Fruit fly (Drosophila melanogaster) whole organism, embryonic: ENCODE measurements around the gene CG14695.

Experiments
- BEAF-32 ChIP-seq: fragments of 200-800 bp; sonication (Bioruptor generic); optimal IDR thresholded peaks from 3 replicates; lab custom pipeline; 2017; ENCODE audit warnings: missing biosample characterization, missing genetic modification characterization, mild to moderate bottlenecking, moderate library complexity, missing genetic modification reagents
- BtbVII ChIP-seq: fragments of 200-800 bp; sonication (Bioruptor generic); optimal IDR thresholded peaks from 3 replicates; lab custom pipeline; 2017; ENCODE audit warnings: missing biosample characterization, mild to moderate bottlenecking, missing genetic modification characterization
- CG10147 ChIP-seq: fragments of 200-800 bp; sonication (Bioruptor generic); optimal IDR thresholded peaks from 2 replicates; lab custom pipeline; 2019; ENCODE audit warnings: missing biosample characterization, mild to moderate bottlenecking, missing genetic modification characterization, moderate library complexity
- CG11456 ChIP-seq: fragments of 200-800 bp; sonication (Bioruptor generic); IDR thresholded peaks from 3 replicates; pipeline ENCODE4 v1.3.6; 2022; ENCODE audit warnings: missing biosample characterization, missing genetic modification characterization
- CG12155 ChIP-seq: fragments of 200-800 bp; sonication (Bioruptor generic); optimal IDR thresholded peaks from 3 replicates; lab custom pipeline; 2016; ENCODE audit warnings: missing biosample characterization, missing genetic modification characterization
- CG12744 ChIP-seq: fragments of 200-800 bp; sonication (Bioruptor generic); optimal IDR thresholded peaks from 2 replicates; lab custom pipeline; 2016; ENCODE audit warnings: missing biosample characterization, missing genetic modification characterization
- CG15269 ChIP-seq: fragments of 200-800 bp; sonication (Bioruptor generic); optimal IDR thresholded peaks from 2 replicates; lab custom pipeline; 2018; ENCODE audit warnings: missing biosample characterization, mild to moderate bottlenecking, missing genetic modification characterization, moderate library complexity
- CG17612 ChIP-seq: fragments of 200-800 bp; sonication (Bioruptor generic); IDR thresholded peaks from 2 replicates; pipeline ENCODE4 v1.3.6; 2022; ENCODE audit warnings: missing biosample characterization, missing genetic modification characterization
- CG18262 ChIP-seq: fragments of 200-800 bp; optimal IDR thresholded peaks from 3 replicates; lab custom pipeline; 2019; ENCODE audit warnings: missing biosample characterization, mild to moderate bottlenecking, missing genetic modification characterization, moderate library complexity
- CG2116 ChIP-seq: fragments of 200-800 bp; sonication (Bioruptor generic); optimal IDR thresholded peaks from 3 replicates; lab custom pipeline; 2018; ENCODE audit warnings: missing biosample characterization, mild to moderate bottlenecking, missing genetic modification characterization
- CG2129 ChIP-seq: fragments of 200-800 bp; sonication (Bioruptor generic); IDR thresholded peaks from 2 replicates; pipeline ENCODE4 v1.3.6; 2022; ENCODE audit warnings: missing biosample characterization, missing genetic modification characterization; ENCODE audit not compliant: partially characterized antibody
- CG2202 ChIP-seq: fragments of 200-800 bp; sonication (Bioruptor generic); optimal IDR thresholded peaks from 2 replicates; lab custom pipeline; 2018; ENCODE audit warnings: missing biosample characterization, mild to moderate bottlenecking, missing genetic modification characterization
- CG2712 ChIP-seq: fragments of 200-800 bp; optimal IDR thresholded peaks from 3 replicates; lab custom pipeline; 2019; ENCODE audit warnings: missing biosample characterization, mild to moderate bottlenecking, missing genetic modification characterization, moderate library complexity
- CG2875 ChIP-seq: fragments of 200-800 bp; sonication (Bioruptor generic); optimal IDR thresholded peaks from 2 replicates; lab custom pipeline; 2017; ENCODE audit warnings: missing biosample characterization, mild to moderate bottlenecking, missing genetic modification characterization, missing genetic modification reagents
- CG32532 ChIP-seq: fragments of 200-800 bp; sonication (Bioruptor generic); IDR thresholded peaks from 2 replicates; pipeline ENCODE4 v1.3.6; 2022; ENCODE audit warnings: missing biosample characterization, missing genetic modification characterization
- CG3847 ChIP-seq: fragments of 200-800 bp; sonication (Bioruptor generic); IDR thresholded peaks from 2 replicates; pipeline ENCODE4 v1.3.6; 2022; ENCODE audit warnings: missing biosample characterization, missing genetic modification characterization
- CG6272 ChIP-seq: fragments of 200-800 bp; sonication (Bioruptor generic); IDR thresholded peaks from 2 replicates; pipeline ENCODE4 v1.3.6; 2022; ENCODE audit warnings: missing biosample characterization, missing genetic modification characterization
- CTCF ChIP-seq: fragments of 200-800 bp; sonication (Bioruptor generic); optimal IDR thresholded peaks from 2 replicates; lab custom pipeline; 2017; ENCODE audit warnings: missing biosample characterization, mild to moderate bottlenecking, missing genetic modification characterization, moderate library complexity
- Dad ChIP-seq: fragments of 200-800 bp; sonication (Bioruptor generic); optimal IDR thresholded peaks from 3 replicates; lab custom pipeline; 2016; ENCODE audit warnings: missing biosample characterization, missing genetic modification characterization
- Dek ChIP-seq: fragments of 200-800 bp; sonication (Bioruptor generic); optimal IDR thresholded peaks from 3 replicates; lab custom pipeline; 2019; ENCODE audit warnings: missing biosample characterization, mild to moderate bottlenecking, missing genetic modification characterization, moderate library complexity
- Dll ChIP-seq: fragments of 200-800 bp; sonication (Bioruptor generic); IDR thresholded peaks from 4 replicates; pipeline ENCODE4 v1.3.6; 2022; ENCODE audit warnings: missing biosample characterization, missing genetic modification characterization; ENCODE audit not compliant: partially characterized antibody
- Elba2 ChIP-seq: fragments of 200-800 bp; sonication (Bioruptor generic); optimal IDR thresholded peaks from 3 replicates; lab custom pipeline; 2016; ENCODE audit warnings: missing biosample characterization, missing genetic modification characterization
- HLH54F ChIP-seq: fragments of 200-800 bp; sonication (Bioruptor generic); optimal IDR thresholded peaks from 3 replicates; lab custom pipeline; 2016; ENCODE audit warnings: missing biosample characterization, missing genetic modification characterization
- Mes4 ChIP-seq: fragments of 200-800 bp; sonication (Bioruptor generic); optimal IDR thresholded peaks from 2 replicates; lab custom pipeline; 2016; ENCODE audit warnings: missing biosample characterization, missing genetic modification characterization
- Pdp1 ChIP-seq, 2 experiments: fragments of 200-800 bp; sonication (Bioruptor generic); optimal IDR thresholded peaks; 3 replicates each; lab custom pipeline; 2016; ENCODE audit warnings: missing biosample characterization in 2 of 2, missing genetic modification characterization in 2 of 2, mild to moderate bottlenecking in 1 of 2, moderate library complexity in 1 of 2
- Sry-δ ChIP-seq: fragments of 200-800 bp; sonication (Bioruptor generic); optimal IDR thresholded peaks from 2 replicates; lab custom pipeline; 2016; ENCODE audit warnings: missing biosample characterization, missing genetic modification characterization
- Tbp ChIP-seq: fragments of >200 bp; optimal IDR thresholded peaks from 2 replicates; lab custom pipeline; 2018; ENCODE audit warnings: missing biosample characterization, missing genetic modification characterization
- ap ChIP-seq: fragments of 200-800 bp; sonication (Bioruptor generic); IDR thresholded peaks from 2 replicates; pipeline ENCODE4 v1.3.6; 2022; ENCODE audit warnings: missing biosample characterization, missing genetic modification characterization
- bbx ChIP-seq: fragments of 200-800 bp; sonication (Bioruptor generic); IDR thresholded peaks from 2 replicates; pipeline ENCODE4 v1.3.6; 2022; ENCODE audit warnings: missing biosample characterization, missing genetic modification characterization; ENCODE audit not compliant: partially characterized antibody
- chinmo ChIP-seq: fragments of 200-800 bp; sonication (Bioruptor generic); IDR thresholded peaks from 4 replicates; pipeline ENCODE4 v1.3.6; 2022; ENCODE audit warnings: missing biosample characterization, missing genetic modification characterization; ENCODE audit not compliant: partially characterized antibody
- fd64A ChIP-seq: fragments of 200-800 bp; sonication (Bioruptor generic); optimal IDR thresholded peaks from 3 replicates; lab custom pipeline; 2018; ENCODE audit warnings: missing biosample characterization, mild to moderate bottlenecking, missing genetic modification characterization
- gcm2 ChIP-seq: fragments of 200-800 bp; sonication (Bioruptor generic); optimal IDR thresholded peaks from 2 replicates; lab custom pipeline; 2016; ENCODE audit warnings: missing biosample characterization, missing genetic modification characterization
- gfzf ChIP-seq: fragments of 200-800 bp; sonication (Bioruptor generic); optimal IDR thresholded peaks from 2 replicates; lab custom pipeline; 2016; ENCODE audit warnings: missing biosample characterization, mild to moderate bottlenecking, missing genetic modification characterization, moderate library complexity
- grau ChIP-seq: fragments of 200-800 bp; optimal IDR thresholded peaks from 3 replicates; lab custom pipeline; 2019; ENCODE audit warnings: missing biosample characterization, mild to moderate bottlenecking, missing genetic modification characterization, moderate library complexity
- hkb ChIP-seq, 2 experiments: fragments of 200-800 bp in 1 of 2; fragments of >200 bp in 1 of 2; sonication (Bioruptor generic) in 1 of 2; IDR thresholded peaks in 1 of 2; optimal IDR thresholded peaks in 1 of 2; 2 replicates each; pipeline versions ENCODE4 v1.3.6 to Lab custom; 2017 to 2022; ENCODE audit warnings: missing biosample characterization in 1 of 2, missing genetic modification characterization in 1 of 2
- kah ChIP-seq: fragments of 200-800 bp; sonication (Bioruptor generic); optimal IDR thresholded peaks from 2 replicates; lab custom pipeline; 2018; ENCODE audit warnings: missing biosample characterization, mild to moderate bottlenecking, missing genetic modification characterization
- knrl ChIP-seq: fragments of 200-800 bp; sonication (Bioruptor generic); IDR thresholded peaks from 3 replicates; pipeline ENCODE4 v1.3.6; 2022; ENCODE audit warnings: missing biosample characterization, missing genetic modification characterization; ENCODE audit not compliant: partially characterized antibody
- mam ChIP-seq: fragments of 200-800 bp; sonication (Bioruptor generic); optimal IDR thresholded peaks from 3 replicates; lab custom pipeline; 2016; ENCODE audit warnings: missing biosample characterization, missing genetic modification characterization
- nmo ChIP-seq: fragments of 200-800 bp; sonication (Bioruptor generic); optimal IDR thresholded peaks from 2 replicates; lab custom pipeline; 2018; ENCODE audit warnings: missing biosample characterization, mild to moderate bottlenecking, missing genetic modification characterization, moderate library complexity
- nom ChIP-seq: fragments of 200-800 bp; sonication (Bioruptor generic); optimal IDR thresholded peaks from 2 replicates; lab custom pipeline; 2017; ENCODE audit warnings: missing biosample characterization, missing genetic modification characterization, mild to moderate bottlenecking, moderate library complexity, missing genetic modification reagents
- peb ChIP-seq: fragments of 200-800 bp; sonication (Bioruptor generic); IDR thresholded peaks from 2 replicates; pipeline ENCODE4 v1.3.6; 2022; ENCODE audit warnings: missing biosample characterization, missing genetic modification characterization
- psq ChIP-seq: fragments of 200-800 bp; sonication (Bioruptor generic); optimal IDR thresholded peaks from 2 replicates; lab custom pipeline; 2017; ENCODE audit warnings: missing biosample characterization, missing genetic modification characterization
- pzg ChIP-seq: fragments of 200-800 bp; sonication (Bioruptor generic); optimal IDR thresholded peaks from 3 replicates; lab custom pipeline; 2018; ENCODE audit warnings: missing biosample characterization, mild to moderate bottlenecking, missing genetic modification characterization, moderate library complexity
- row ChIP-seq: fragments of 200-800 bp; sonication (Bioruptor generic); IDR thresholded peaks from 3 replicates; pipeline ENCODE4 v1.3.6; 2022; ENCODE audit warnings: missing biosample characterization, missing genetic modification characterization
- salm ChIP-seq: fragments of 200-800 bp; sonication (Bioruptor generic); optimal IDR thresholded peaks from 2 replicates; lab custom pipeline; 2018; ENCODE audit warnings: missing biosample characterization, mild to moderate bottlenecking, missing genetic modification characterization
- sob ChIP-seq: fragments of 200-800 bp; sonication (Bioruptor generic); IDR thresholded peaks from 2 replicates; pipeline ENCODE4 v1.3.6; 2022; ENCODE audit warnings: missing biosample characterization, missing genetic modification characterization
- trem ChIP-seq: fragments of 200-800 bp; optimal IDR thresholded peaks from 3 replicates; lab custom pipeline; 2019; ENCODE audit warnings: missing biosample characterization, mild to moderate bottlenecking, missing genetic modification characterization, moderate library complexity
- unc-4 ChIP-seq: fragments of 200-800 bp; sonication (Bioruptor generic); IDR thresholded peaks from 2 replicates; pipeline ENCODE4 v1.3.6; 2022; ENCODE audit warnings: missing biosample characterization, missing genetic modification characterization; ENCODE audit not compliant: partially characterized antibody
- zfh1 ChIP-seq: fragments of 200-800 bp; sonication (Bioruptor generic); IDR thresholded peaks from 3 replicates; pipeline ENCODE4 v1.3.6; 2022; ENCODE audit warnings: missing biosample characterization, missing genetic modification characterization

Gene CG14695

dm6 chr3R:10879219-10879618, at the start of gene CG14695:
Gene CG14695 (minus strand): TSS chr3R:10879319.
- 0 out of 3 replicates have a peak, but pooled peaks have one; percentile 14 for TF ChIP-seq zfh1 (GFP tag; lab: Robert Waterston, UW)
- TF ChIP-seq nom, result no peak
- TF ChIP-seq hkb (optimal IDR thresholded peaks at IDR 0.05; lab: Kevin White, UChicago), result no peak
- peak; percentile 15; the same call in 1 of the 2 replicates for TF ChIP-seq hkb (GFP tag; IDR thresholded peaks at IDR 0.05; lab: Robert Waterston, UW)
- TF ChIP-seq mam, result no peak
- TF ChIP-seq chinmo (GFP tag; lab: Robert Waterston, UW), result 0 out of 4 replicates have a peak, but pooled peaks have one; percentile 34
- no peak for TF ChIP-seq salm (tag; lab: Kevin White, UChicago)

DNA sequence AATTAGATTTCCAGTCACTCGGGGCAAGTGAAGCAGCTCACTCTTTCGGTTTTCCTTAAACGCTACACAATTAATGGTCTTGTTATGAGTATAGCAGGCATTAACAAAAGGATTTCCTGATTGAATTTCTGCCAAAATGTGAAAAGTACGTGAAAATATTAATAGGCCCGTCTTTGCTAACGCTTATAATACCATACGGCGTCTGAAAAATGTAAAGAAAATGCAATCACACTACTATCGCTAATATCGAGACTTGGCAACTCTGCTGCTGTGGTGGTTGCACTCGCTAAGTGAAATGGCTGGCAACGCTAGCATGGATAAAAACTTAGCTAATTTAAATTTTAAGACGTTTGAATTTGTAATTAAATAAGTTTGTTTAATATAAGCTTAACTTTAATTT, 14.2 kb upstream of the CG14695 start, which contains the start of gene CG6621:
Gene CG6621 (minus strand): TSS at position 205 of the 400 bp plus-strand sequence.
- TF ChIP-seq pzg (peak; percentile 98), sob (GFP tag; lab: Robert Waterston, UW) (no peak), CG11456 (GFP tag; lab: Robert Waterston, UW) (0 out of 3 replicates have a peak, but pooled peaks have one; percentile 23), grau (tag; lab: Kevin White, UChicago) (no peak), Elba2 (GFP tag; lab: Kevin White, UChicago) (peak; percentile 27), CG12744 (peak; percentile 34), CG12155 (GFP tag; lab: Kevin White, UChicago) (peak; percentile 53), CG10147 (GFP tag; lab: Kevin White, UChicago) (peak; percentile 13), CG2116 (GFP tag; lab: Kevin White, UChicago) (peak; percentile 52), peb (GFP tag; lab: Robert Waterston, UW) (no peak), Sry-δ (GFP tag; lab: Kevin White, UChicago) (peak; percentile 69), CG32532 (GFP tag; lab: Robert Waterston, UW) (peak; percentile 36), BEAF-32 (GFP tag; lab: Kevin White, UChicago) (peak; percentile 74), CG18262 (no peak), Pdp1 (GFP tag; optimal IDR thresholded peaks at IDR 0.05; lab: Kevin White, UChicago) (no peak), CG17612 (GFP tag; lab: Robert Waterston, UW) (no peak), fd64A (no peak), trem (peak; percentile 89), Dek (tag; lab: Kevin White, UChicago) (peak; percentile 36), HLH54F (GFP tag; lab: Kevin White, UChicago) (peak; percentile 10), gfzf (GFP tag; lab: Kevin White, UChicago) (peak; percentile 98), bbx (GFP tag; lab: Robert Waterston, UW) (peak; percentile 26; the same call in 1 of the 2 replicates), CG3847 (GFP tag; lab: Robert Waterston, UW) (peak; percentile 86), CG2202 (tag; lab: Kevin White, UChicago) (peak; percentile 7), CG2712 (tag; lab: Kevin White, UChicago) (peak; percentile 49), Dll (GFP tag; lab: Robert Waterston, UW) (peak; percentile 47; the same call in 1 of the 4 replicates), CG2129 (GFP tag; lab: Robert Waterston, UW) (no peak), Dad (GFP tag; lab: Kevin White, UChicago) (no peak), CG6272 (GFP tag; lab: Robert Waterston, UW) (no peak), BtbVII (GFP tag; lab: Kevin White, UChicago) (no peak), kah (GFP tag; lab: Kevin White, UChicago) (no peak), Mes4 (GFP tag; lab: Kevin White, UChicago) (no peak), nmo (GFP tag; lab: Kevin White, UChicago) (peak; percentile 75), ap (GFP tag; lab: Robert Waterston, UW) (no peak), knrl (GFP tag; lab: Robert Waterston, UW) (peak; percentile 69), row (GFP tag; lab: Robert Waterston, UW) (peak; percentile 56), unc-4 (peak; percentile 54), gcm2 (GFP tag; lab: Kevin White, UChicago) (no peak), CG2875 (GFP tag; lab: Kevin White, UChicago) (no peak), CG15269 (tag; lab: Kevin White, UChicago) (no peak), CTCF (peak; percentile 66), Tbp (GFP tag; lab: Kevin White, UChicago) (no peak), psq (GFP tag; lab: Kevin White, UChicago) (no peak)
